Worm (Caenorhabditis elegans): ENCODE data around the gene pnc-2.

Gene pnc-2

DNA sequence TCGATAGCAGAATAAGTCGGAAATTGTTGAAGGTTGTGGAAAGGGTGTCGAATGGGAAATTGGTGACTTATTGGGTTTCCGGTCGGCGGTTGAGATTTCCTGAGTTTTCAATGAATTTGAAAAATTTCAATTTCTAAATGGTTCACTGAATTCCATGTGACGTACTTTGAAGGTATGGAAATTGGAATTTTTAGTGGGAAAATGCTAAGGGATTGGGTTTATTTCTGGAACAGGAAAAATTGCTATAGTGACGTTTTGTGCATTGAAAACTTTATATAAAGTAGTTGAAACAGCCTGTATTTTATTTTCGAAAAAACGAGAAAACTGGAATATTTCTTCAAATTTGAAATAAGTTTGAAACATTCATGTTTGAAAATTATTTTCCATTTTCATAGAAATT is at the start of gene pnc-2:
Gene pnc-2, minus strand, starts transcription at position 101 of the 400 bp plus-strand sequence.
- TF ChIP-seq tbx-8 (GFP tag; optimal IDR thresholded peaks at IDR 0.05) (no peak), lin-13 (tag; optimal IDR thresholded peaks at IDR 0.05) (no peak), lsy-2 (tag; optimal IDR thresholded peaks at IDR 0.05) (no peak), mls-2 (tag; optimal IDR thresholded peaks at IDR 0.05) (no peak), ceh-39 (tag; optimal IDR thresholded peaks at IDR 0.05) (no peak), sem-2 (GFP tag; optimal IDR thresholded peaks at IDR 0.05) (no peak), hlh-1 (tag; optimal IDR thresholded peaks at IDR 0.05) (no peak), cnd-1 (tag; optimal IDR thresholded peaks at IDR 0.05) (no peak), mep-1 (tag; optimal IDR thresholded peaks at IDR 0.05) (no peak), nhr-76 (tag; optimal IDR thresholded peaks at IDR 0.05) (no peak), ces-1 (GFP tag; optimal IDR thresholded peaks at IDR 0.05) (no peak), M03D4.4 (tag; optimal IDR thresholded peaks at IDR 0.05) (no peak), nhr-28 (tag; optimal IDR thresholded peaks at IDR 0.05) (no peak), blmp-1 (tag; optimal IDR thresholded peaks at IDR 0.05) (no peak), nhr-2 (tag; optimal IDR thresholded peaks at IDR 0.05) (no peak), elt-1 (tag; optimal IDR thresholded peaks at IDR 0.05; ENCODE audit: borderline replicate concordance, insufficient read depth) (no peak), ham-2 (GFP tag; optimal IDR thresholded peaks at IDR 0.05) (no peak), unc-62 (GFP tag; optimal IDR thresholded peaks at IDR 0.05) (no peak)

DNA sequence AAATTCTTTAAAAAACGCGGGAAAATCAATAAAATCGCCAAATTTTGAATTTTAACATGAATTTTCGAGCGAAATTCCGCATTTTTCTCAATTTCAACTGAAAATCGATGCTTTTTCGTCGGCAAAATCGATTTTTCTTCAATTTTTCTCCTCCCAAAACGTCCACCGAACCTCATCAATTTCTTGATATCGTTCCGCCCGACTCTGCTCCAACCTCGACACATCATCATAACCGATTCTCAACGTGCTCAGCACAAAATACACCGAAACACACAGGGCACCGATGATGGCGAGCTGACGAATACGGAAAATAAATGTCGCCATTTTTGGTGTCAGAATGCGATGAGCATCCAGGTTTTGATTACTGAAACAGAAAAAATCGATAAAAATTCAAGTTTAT is 49.1 kb upstream of the pnc-2 start, which contains the start of gene Y41E3.1:
Gene Y41E3.1, minus strand, starts transcription at position 324 of the 400 bp plus-strand sequence.
- TF ChIP-seq lin-13 (tag; optimal IDR thresholded peaks at IDR 0.05) (no peak), flh-1 (GFP tag; optimal IDR thresholded peaks at IDR 0.05) (no peak), nhr-28 (tag; optimal IDR thresholded peaks at IDR 0.05) (no peak), ceh-39 (tag; optimal IDR thresholded peaks at IDR 0.05) (no peak), mab-5 (tag; optimal IDR thresholded peaks at IDR 0.05) (no peak), sem-2 (GFP tag; optimal IDR thresholded peaks at IDR 0.05) (no peak), pha-4 (tag; optimal IDR thresholded peaks at IDR 0.05) (no peak), mep-1 (tag; optimal IDR thresholded peaks at IDR 0.05) (no peak), mls-2 (tag; optimal IDR thresholded peaks at IDR 0.05) (no peak), ceh-83 (GFP tag; optimal IDR thresholded peaks at IDR 0.05) (no peak), M03D4.4 (tag; optimal IDR thresholded peaks at IDR 0.05) (no peak)

DNA sequence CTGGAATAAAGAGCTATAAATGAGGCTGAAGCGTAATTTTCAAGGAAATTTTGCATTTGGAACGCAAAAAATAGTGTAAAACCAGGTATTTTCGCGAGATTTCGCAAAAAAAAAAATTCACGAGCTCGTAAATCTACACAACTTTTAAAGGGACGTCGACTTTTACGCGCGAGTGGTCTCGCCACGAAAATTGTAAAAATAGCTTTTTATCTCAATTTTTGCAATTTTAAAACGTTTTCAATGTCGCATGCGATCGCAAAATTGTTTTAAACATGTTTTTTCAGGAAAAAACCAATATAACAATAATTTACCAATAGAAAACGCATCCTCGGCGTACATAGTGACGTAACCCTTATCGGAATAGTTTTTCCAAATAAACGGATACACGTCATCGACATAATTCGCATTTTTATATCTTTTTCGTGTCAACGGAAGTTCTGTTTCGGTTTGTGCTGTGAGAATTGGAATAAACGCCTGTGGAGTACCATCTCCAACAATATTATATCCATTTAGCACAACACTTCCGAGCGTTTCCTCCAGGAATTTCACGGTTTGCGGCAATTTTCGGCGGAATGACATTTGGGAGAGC is 47.3 kb upstream of the pnc-2 start:
- TF ChIP-seq nhr-237 (tag; optimal IDR thresholded peaks at IDR 0.05) (no peak), bed-3 (GFP tag; optimal IDR thresholded peaks at IDR 0.05) (no peak), sem-2 (GFP tag; optimal IDR thresholded peaks at IDR 0.05) (no peak), unc-39 (tag; optimal IDR thresholded peaks at IDR 0.05) (no peak), ceh-83 (GFP tag; optimal IDR thresholded peaks at IDR 0.05) (no peak), ces-1 (GFP tag; optimal IDR thresholded peaks at IDR 0.05) (no peak), lin-32 (GFP tag; optimal IDR thresholded peaks at IDR 0.05) (no peak), nhr-76 (tag; optimal IDR thresholded peaks at IDR 0.05) (no peak), ztf-11 (tag; optimal IDR thresholded peaks at IDR 0.05) (no peak), zip-8 (tag; optimal IDR thresholded peaks at IDR 0.05) (no peak), ceh-43 (GFP tag; optimal IDR thresholded peaks at IDR 0.05) (no peak), unc-120 (tag; optimal IDR thresholded peaks at IDR 0.05; ENCODE audit: poor library complexity, severe bottlenecking) (no peak), snpc-4 (tag; optimal IDR thresholded peaks at IDR 0.05) (no peak), elt-3 (tag; optimal IDR thresholded peaks at IDR 0.05) (no peak), flh-1 (GFP tag; optimal IDR thresholded peaks at IDR 0.05) (no peak)

DNA sequence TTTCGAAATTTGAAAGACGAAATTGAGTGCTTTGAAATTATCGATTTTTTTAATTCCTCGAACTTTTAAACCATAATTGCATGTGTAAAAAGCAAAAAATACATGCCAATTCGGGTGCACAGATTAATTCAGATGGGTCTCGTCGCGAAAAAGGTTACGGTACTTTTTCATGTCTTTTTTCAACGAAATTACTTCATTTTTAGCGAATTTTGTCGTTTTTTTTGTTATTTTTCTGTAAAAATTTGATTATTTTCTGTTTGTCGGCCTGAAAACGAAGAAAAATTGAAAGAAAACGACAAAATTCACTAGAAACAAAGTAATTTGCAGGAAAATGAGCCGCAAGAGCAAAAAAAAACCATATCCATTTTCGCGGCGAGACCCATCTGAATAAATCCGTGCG is 45.4 kb upstream of the pnc-2 start:
- TF ChIP-seq nhr-2 (tag; optimal IDR thresholded peaks at IDR 0.05) (no peak), ceh-83 (GFP tag; optimal IDR thresholded peaks at IDR 0.05) (no peak), flh-1 (GFP tag; optimal IDR thresholded peaks at IDR 0.05) (no peak), nhr-12 (tag; optimal IDR thresholded peaks at IDR 0.05) (no peak), elt-1 (tag; optimal IDR thresholded peaks at IDR 0.05; ENCODE audit: borderline replicate concordance, insufficient read depth) (no peak), ceh-39 (tag; optimal IDR thresholded peaks at IDR 0.05) (no peak), tbx-8 (GFP tag; optimal IDR thresholded peaks at IDR 0.05) (no peak), lsy-2 (tag; optimal IDR thresholded peaks at IDR 0.05) (no peak), lin-13 (tag; optimal IDR thresholded peaks at IDR 0.05) (no peak), pha-4 (tag; optimal IDR thresholded peaks at IDR 0.05) (no peak), sptf-1 (tag; optimal IDR thresholded peaks at IDR 0.05) (no peak), unc-39 (tag; optimal IDR thresholded peaks at IDR 0.05) (no peak), mab-5 (tag; optimal IDR thresholded peaks at IDR 0.05) (no peak)

Measured in whole organism, mixed stage, embryonic.